Worm (Caenorhabditis elegans) whole organism, L4 larva: ENCODE results near the gene F36G3.2.

ENCODE experiments used
- T26A8.4 ChIP-seq: fragments of 200-800 bp; sonication (Bioruptor generic); IDR thresholded peaks from 2 replicates; pipeline ENCODE4 v1.3.6; 2022; ENCODE audit warnings: missing genetic modification characterization, missing compliant biosample characterization
- aha-1 ChIP-seq: fragments of 150-350 bp; peaks from one replicate; lab custom pipeline; 2014; ENCODE audit warnings: missing biosample characterization, missing genetic modification characterization
- arid-1 ChIP-seq: fragments of 200-800 bp; sonication (Bioruptor generic); conservative IDR thresholded peaks from 2 replicates; pipeline ENCODE4 v1.3.6; 2022; ENCODE audit warnings: missing genetic modification reagents, missing genetic modification characterization, missing compliant biosample characterization
- ceh-20 ChIP-seq: fragments of 200-800 bp; sonication (Bioruptor generic); IDR thresholded peaks from 2 replicates; pipeline ENCODE4 v1.3.6; 2022; ENCODE audit warnings: missing genetic modification reagents, missing genetic modification characterization, missing compliant biosample characterization
- ceh-28 ChIP-seq: fragments of 150-350 bp; optimal IDR thresholded peaks from 2 replicates; lab custom pipeline; 2014; ENCODE audit warnings: missing biosample characterization, missing genetic modification reagents, missing genetic modification characterization
- ceh-32 ChIP-seq: sonication (generic microtip); optimal IDR thresholded peaks from 2 replicates; lab custom pipeline; 2016; ENCODE audit warnings: mild to moderate bottlenecking, missing genetic modification characterization, missing compliant biosample characterization; ENCODE audit not compliant: poor library complexity
- ceh-44 ChIP-seq: fragments of 200-800 bp; sonication (Bioruptor generic); IDR thresholded peaks from 2 replicates; pipeline ENCODE4 v1.3.6; 2022; ENCODE audit warnings: missing genetic modification reagents, missing genetic modification characterization, missing compliant biosample characterization
- ceh-82 ChIP-seq: sonication (generic microtip); optimal IDR thresholded peaks from 2 replicates; lab custom pipeline; 2017; ENCODE audit warnings: missing biosample characterization, missing genetic modification characterization
- daf-12 ChIP-seq: fragments of 150-350 bp; optimal IDR thresholded peaks from 2 replicates; lab custom pipeline; 2014; ENCODE audit warnings: missing biosample characterization, missing genetic modification reagents, missing genetic modification characterization
- daf-16 ChIP-seq, 3 experiments: sonication (generic microtip); optimal IDR thresholded peaks; 2 replicates each; lab custom pipeline; 2016 to 2017; ENCODE audit warnings: missing genetic modification characterization in 3 of 3, missing genetic modification reagents in 3 of 3, mild to moderate bottlenecking in 2 of 3, missing compliant biosample characterization in 2 of 3, missing biosample characterization in 1 of 3, moderate library complexity in 1 of 3
- dmd-6 ChIP-seq: fragments of 200-800 bp; sonication (Bioruptor generic); IDR thresholded peaks from 2 replicates; pipeline ENCODE4 v1.3.6; 2022; ENCODE audit warnings: missing genetic modification reagents, missing genetic modification characterization, missing compliant biosample characterization
- dmd-9 ChIP-seq: fragments of 200-800 bp; sonication (Bioruptor generic); IDR thresholded peaks from 2 replicates; pipeline ENCODE4 v1.3.6; 2022; ENCODE audit warnings: missing genetic modification reagents, missing genetic modification characterization, missing compliant biosample characterization
- dpl-1 ChIP-seq: fragments of 150-350 bp; optimal IDR thresholded peaks from 2 replicates; lab custom pipeline; 2014; ENCODE audit warnings: missing biosample characterization, missing genetic modification reagents, missing genetic modification characterization
- dve-1 ChIP-seq: sonication (generic microtip); optimal IDR thresholded peaks from 2 replicates; lab custom pipeline; 2017; ENCODE audit warnings: antibody characterized with exemption, mild to moderate bottlenecking, missing genetic modification characterization, missing compliant biosample characterization; ENCODE audit not compliant: insufficient read depth
- hlh-11 ChIP-seq: fragments of 200-800 bp; sonication (Bioruptor generic); optimal IDR thresholded peaks from 2 replicates; lab custom pipeline; 2018; ENCODE audit warnings: mild to moderate bottlenecking, missing genetic modification characterization, missing compliant biosample characterization
- hlh-30 ChIP-seq: sonication (generic microtip); optimal IDR thresholded peaks from 2 replicates; lab custom pipeline; 2017; ENCODE audit warnings: antibody characterized with exemption, mild to moderate bottlenecking, missing genetic modification characterization, missing compliant biosample characterization; ENCODE audit not compliant: insufficient read depth
- hmg-1.1 ChIP-seq: fragments of 200-800 bp; sonication (Bioruptor generic); IDR thresholded peaks from 2 replicates; pipeline ENCODE4 v1.3.6; 2022; ENCODE audit warnings: missing genetic modification reagents, missing genetic modification characterization, missing compliant biosample characterization
- jun-1 ChIP-seq: fragments of 150-350 bp; optimal IDR thresholded peaks from 2 replicates; lab custom pipeline; 2014; ENCODE audit warnings: missing biosample characterization, missing genetic modification reagents, missing genetic modification characterization
- mdl-1 ChIP-seq, 2 experiments: fragments of 150-350 bp in 1 of 2; sonication (generic microtip) in 1 of 2; optimal IDR thresholded peaks; 2 replicates each; lab custom pipeline; 2014 to 2017; ENCODE audit warnings: missing biosample characterization in 2 of 2, missing genetic modification characterization in 2 of 2
- mep-1 ChIP-seq: fragments of 150-350 bp; sonication (generic microtip); optimal IDR thresholded peaks from 3 replicates; lab custom pipeline; 2014; ENCODE audit warnings: missing biosample characterization, missing genetic modification characterization
- mes-2 ChIP-seq: sonication (generic microtip); optimal IDR thresholded peaks from 2 replicates; lab custom pipeline; 2016; ENCODE audit warnings: missing genotype, mild to moderate bottlenecking, missing genetic modification characterization, missing compliant biosample characterization; ENCODE audit not compliant: poor library complexity, severe bottlenecking
- mxl-3 ChIP-seq: fragments of 200-800 bp; sonication (Bioruptor generic); optimal IDR thresholded peaks from 2 replicates; lab custom pipeline; 2018; ENCODE audit warnings: mild to moderate bottlenecking, missing genetic modification characterization, missing compliant biosample characterization
- nhr-102 ChIP-seq: sonication (generic microtip); optimal IDR thresholded peaks from 2 replicates; lab custom pipeline; 2016; ENCODE audit warnings: mild to moderate bottlenecking, missing genetic modification characterization, moderate library complexity, missing compliant biosample characterization
- nhr-11 ChIP-seq: fragments of 150-350 bp; optimal IDR thresholded peaks from 2 replicates; lab custom pipeline; 2014; ENCODE audit warnings: missing biosample characterization, missing genetic modification characterization
- nhr-25 ChIP-seq: sonication (generic microtip); optimal IDR thresholded peaks from 2 replicates; lab custom pipeline; 2017; ENCODE audit warnings: missing genetic modification characterization, mild to moderate bottlenecking, missing compliant biosample characterization, antibody characterized with exemption, moderate library complexity, borderline replicate concordance; ENCODE audit not compliant: insufficient read depth
- nhr-28 ChIP-seq: fragments of 150-350 bp; optimal IDR thresholded peaks from 2 replicates; lab custom pipeline; 2014; ENCODE audit warnings: missing biosample characterization, missing genetic modification characterization
- nhr-41 ChIP-seq: fragments of 200-800 bp; sonication (Bioruptor generic); IDR thresholded peaks from 2 replicates; pipeline ENCODE4 v1.3.6; 2022; ENCODE audit warnings: missing genetic modification reagents, missing genetic modification characterization, missing compliant biosample characterization
- nhr-6 ChIP-seq: fragments of 150-350 bp; optimal IDR thresholded peaks from 2 replicates; lab custom pipeline; 2014; ENCODE audit warnings: missing biosample characterization, missing genetic modification characterization
- pha-4 ChIP-seq, 2 experiments: fragments of 150-350 bp in 1 of 2; fragments of 200-800 bp in 1 of 2; sonication (Bioruptor generic) in 1 of 2; IDR thresholded peaks in 1 of 2; optimal IDR thresholded peaks in 1 of 2; 2 replicates each; pipeline versions ENCODE4 v1.3.6 to Lab custom; 2014 to 2022; ENCODE audit warnings: missing genetic modification characterization in 2 of 2, missing genetic modification reagents in 2 of 2, missing biosample characterization in 1 of 2, missing compliant biosample characterization in 1 of 2
- php-3 ChIP-seq: fragments of 200-800 bp; sonication (Bioruptor generic); IDR thresholded peaks from 2 replicates; pipeline ENCODE4 v1.3.6; 2022; ENCODE audit warnings: missing genetic modification reagents, missing genetic modification characterization, missing compliant biosample characterization
- pqm-1 ChIP-seq: sonication (generic microtip); optimal IDR thresholded peaks from 2 replicates; lab custom pipeline; 2017; ENCODE audit warnings: missing biosample characterization, missing genetic modification characterization
- rbr-2 ChIP-seq: sonication (generic microtip); optimal IDR thresholded peaks from 2 replicates; lab custom pipeline; 2016; ENCODE audit warnings: missing genotype, missing genetic modification characterization, missing compliant biosample characterization
- skn-1 ChIP-seq: fragments of 150-350 bp; optimal IDR thresholded peaks from 2 replicates; lab custom pipeline; 2014; ENCODE audit warnings: missing biosample characterization, missing genetic modification characterization
- unc-62 ChIP-seq, 3 experiments: fragments of 150-350 bp in 1 of 3; sonication (generic microtip); optimal IDR thresholded peaks in 2 of 3; peaks in 1 of 3; 1 replicate in 1 of 3; 2 replicates in 2 of 3; lab custom pipeline; 2014 to 2017; ENCODE audit warnings: missing biosample characterization in 3 of 3, missing genetic modification characterization in 3 of 3, missing genetic modification reagents in 3 of 3, missing genotype in 1 of 3
- zag-1 ChIP-seq: fragments of 150-350 bp; optimal IDR thresholded peaks from 2 replicates; lab custom pipeline; 2014; ENCODE audit warnings: missing biosample characterization, missing genetic modification characterization
- zfp-2 ChIP-seq: sonication (generic microtip); optimal IDR thresholded peaks from 2 replicates; lab custom pipeline; 2016; ENCODE audit warnings: mild to moderate bottlenecking, missing genetic modification characterization, missing compliant biosample characterization
- ztf-7 ChIP-seq: fragments of 150-350 bp; optimal IDR thresholded peaks from 2 replicates; lab custom pipeline; 2014; ENCODE audit warnings: missing biosample characterization, missing genetic modification characterization

The F36G3.2 gene

DNA sequence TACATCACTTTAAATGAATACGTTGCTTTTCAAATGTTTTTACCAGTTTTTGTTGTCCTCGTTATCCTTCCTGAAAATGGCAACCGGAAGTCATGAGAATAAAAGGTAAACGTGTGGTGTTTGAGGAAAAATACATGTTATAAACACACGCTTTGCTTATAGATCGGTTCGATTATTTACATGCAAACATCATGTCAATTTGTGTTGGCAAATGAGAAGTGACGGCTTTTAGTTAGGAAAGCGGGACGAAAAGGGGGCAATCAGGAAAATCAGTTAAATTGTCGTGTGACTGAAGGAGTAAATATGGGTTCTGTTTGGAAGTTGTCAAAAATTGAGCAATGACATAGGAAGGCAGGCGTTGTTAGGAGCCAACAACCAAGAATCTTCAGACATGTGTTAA lies 37.1 kb upstream of the F36G3.2 start, which contains the start of gene rrc-1:
TSS of gene rrc-1 (minus strand) at position 74 of the 400 bp plus-strand sequence.
- TF ChIP-seq nhr-41 (GFP tag; lab: Robert Waterston, UW): no peak
- TF ChIP-seq ceh-82 (tag; lab: Kevin White, UChicago): no peak
- no peak for TF ChIP-seq hlh-30 (tag; lab: Kevin White, UChicago)
- no peak for TF ChIP-seq zag-1
- TF ChIP-seq daf-12: no peak
- no peak for TF ChIP-seq zfp-2 (tag; lab: Kevin White, UChicago)
- TF ChIP-seq ceh-20: 0 out of 2 replicates have a peak, but pooled peaks have one; percentile 16
- peak; percentile 94 for TF ChIP-seq aha-1 (tag; lab: Kevin White, UChicago)
- TF ChIP-seq unc-62 (GFP tag; optimal IDR thresholded peaks at IDR 0.05 in 1 of 2; lab: Kevin White, UChicago): peak in 1 of 2 experiments; percentile 70
- no peak for TF ChIP-seq unc-62 (tag; optimal IDR thresholded peaks at IDR 0.05; lab: Kevin White, UChicago)
- TF ChIP-seq nhr-6 (tag; lab: Kevin White, UChicago): no peak

DNA sequence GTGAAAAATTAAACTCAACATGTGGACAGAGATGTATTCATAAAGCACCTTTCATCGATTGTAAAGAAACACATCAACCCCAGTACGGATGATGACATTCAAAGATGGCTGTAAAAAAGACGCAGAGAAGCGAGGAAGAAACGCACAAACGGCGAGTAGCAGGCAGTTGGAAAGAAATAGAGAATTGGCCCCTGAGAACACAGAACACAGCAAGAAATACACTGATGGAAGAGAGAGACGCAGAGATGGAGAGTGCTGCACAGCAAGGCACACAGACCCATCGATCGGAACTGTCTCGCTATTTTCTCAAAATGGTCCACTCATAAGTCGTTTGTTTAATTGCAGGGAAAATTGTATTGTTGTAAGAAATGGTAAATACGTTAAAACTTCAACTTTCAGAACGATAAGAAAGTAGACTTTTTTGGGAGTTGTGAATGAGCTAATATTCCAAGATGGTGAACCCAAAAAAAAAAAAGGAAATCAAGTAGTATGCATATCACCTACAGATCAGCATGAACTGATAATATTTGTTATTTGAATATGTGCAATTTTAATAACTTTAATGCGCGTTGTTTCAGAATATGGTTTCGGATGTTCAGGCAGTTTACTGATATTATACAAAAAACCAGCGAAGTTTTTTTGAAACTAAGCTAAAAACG lies 28.7 kb upstream of the F36G3.2 start:
- TF ChIP-seq T26A8.4: no peak
- TF ChIP-seq php-3: 0 out of 2 replicates have a peak, but pooled peaks have one; percentile 15
- peak; percentile 33 for TF ChIP-seq pqm-1
- TF ChIP-seq skn-1 (tag; lab: Kevin White, UChicago): no peak
- 0 out of 2 replicates have a peak, but pooled peaks have one; percentile 43 for TF ChIP-seq arid-1
- peak; percentile 61 for TF ChIP-seq hlh-30 (tag; lab: Kevin White, UChicago)
- TF ChIP-seq dmd-9 (GFP tag; lab: Robert Waterston, UW): no peak
- no peak for TF ChIP-seq ztf-7 (tag; lab: Kevin White, UChicago)
- peak; percentile 38 for TF ChIP-seq ceh-28 (tag; lab: Kevin White, UChicago)
- no peak for TF ChIP-seq ceh-44 (GFP tag; lab: Robert Waterston, UW)
- peak; percentile 23 for TF ChIP-seq dpl-1 (GFP tag; lab: Kevin White, UChicago)
- peak; percentile 82 for TF ChIP-seq hmg-1.1
- no peak for TF ChIP-seq ceh-32 (tag; lab: Kevin White, UChicago)
- peak; percentile 42 for TF ChIP-seq nhr-6 (tag; lab: Kevin White, UChicago)
- no peak for TF ChIP-seq jun-1 (tag; lab: Kevin White, UChicago)
- TF ChIP-seq unc-62 (GFP tag; optimal IDR thresholded peaks at IDR 0.05 in 1 of 2; lab: Kevin White, UChicago): peak in 1 of 2 experiments; percentile 93
- TF ChIP-seq unc-62 (tag; optimal IDR thresholded peaks at IDR 0.05; lab: Kevin White, UChicago): no peak
- peak; percentile 45 for TF ChIP-seq nhr-28 (tag; lab: Kevin White, UChicago)
- peak; percentile 40 for TF ChIP-seq mxl-3 (GFP tag; lab: Kevin White, UChicago)
- peak; percentile 70 for TF ChIP-seq dmd-6 (GFP tag; lab: Robert Waterston, UW)
- TF ChIP-seq rbr-2: peak; percentile 75
- TF ChIP-seq daf-16 (GFP tag; optimal IDR thresholded peaks at IDR 0.05; lab: Kevin White, UChicago): no peak
- peak; percentile 77 for TF ChIP-seq daf-16 (tag; optimal IDR thresholded peaks at IDR 0.05; lab: Kevin White, UChicago)
- no peak for TF ChIP-seq pha-4 (GFP tag; IDR thresholded peaks at IDR 0.05; lab: Robert Waterston, UW)
- peak; percentile 72 for TF ChIP-seq pha-4 (tag; optimal IDR thresholded peaks at IDR 0.05; lab: Kevin White, UChicago)
- peak; percentile 74 for TF ChIP-seq mes-2 (tag; lab: Kevin White, UChicago)
- peak; percentile 85 for TF ChIP-seq mep-1
- peak; percentile 20 for TF ChIP-seq nhr-11
- peak; percentile 59 for TF ChIP-seq nhr-25 (tag; lab: Kevin White, UChicago)
- TF ChIP-seq dve-1 (tag; lab: Kevin White, UChicago): peak; percentile 86
- peak; percentile 80 for TF ChIP-seq hlh-11
- peak in 1 of 2 experiments; percentile 76 for TF ChIP-seq mdl-1 (tag; optimal IDR thresholded peaks at IDR 0.05; lab: Kevin White, UChicago)
- no peak for TF ChIP-seq daf-12
- no peak for TF ChIP-seq nhr-102 (tag; lab: Kevin White, UChicago)
